Worm (Caenorhabditis elegans): ENCODE results near the gene oct-2.

DNA sequence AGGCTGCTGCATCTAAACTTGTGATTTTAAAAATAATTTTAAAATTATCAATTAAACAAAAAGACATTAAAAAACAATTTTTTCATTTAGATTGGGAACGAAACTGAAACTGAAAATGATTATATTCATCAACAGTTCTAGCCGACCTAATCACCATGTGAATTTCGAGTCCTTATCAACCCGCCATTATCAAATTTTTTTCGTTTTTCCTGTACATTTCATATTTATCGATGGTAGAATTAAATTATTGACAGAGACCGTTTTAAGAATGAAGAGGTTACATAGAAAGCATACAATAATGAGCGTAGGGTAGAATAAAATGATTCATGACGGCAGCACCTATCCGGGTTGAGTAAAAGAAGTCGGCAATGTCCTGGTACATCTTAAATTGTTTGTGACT lies 22.0 kb upstream of the oct-2 start, which contains the start of gene asm-2:
- TF ChIP-seq fkh-10 (GFP tag; optimal IDR thresholded peaks at IDR 0.05) (no peak), nhr-25 (tag; optimal IDR thresholded peaks at IDR 0.05; ENCODE audit: borderline replicate concordance, insufficient read depth) (no peak), nhr-41 (GFP tag; IDR thresholded peaks at IDR 0.05) (no peak)

Data from whole organism, L4 larva.